Fruit fly (Drosophila melanogaster) whole organism, embryonic: ENCODE data around the gene CG32267.
A peak's percentile ranks its signal among the peaks of the same experiment; 100 is the strongest.

Experiments
- ATbp ChIP-seq: fragments of 200-800 bp; sonication (Bioruptor generic); optimal IDR thresholded peaks from 2 replicates; lab custom pipeline; 2017; ENCODE audit warnings: missing biosample characterization, mild to moderate bottlenecking, missing genetic modification characterization, missing genetic modification reagents
- Abd-B ChIP-seq: fragments of 200-800 bp; sonication (Bioruptor generic); optimal IDR thresholded peaks from 2 replicates; lab custom pipeline; 2018; ENCODE audit warnings: missing biosample characterization, mild to moderate bottlenecking, missing genetic modification characterization, moderate library complexity
- Blimp-1 ChIP-seq: fragments of 200-800 bp; sonication (Bioruptor generic); optimal IDR thresholded peaks from 3 replicates; lab custom pipeline; 2018; ENCODE audit warnings: missing biosample characterization, missing genetic modification characterization, mild to moderate bottlenecking, moderate library complexity, missing genetic modification reagents
- CG10147 ChIP-seq: fragments of 200-800 bp; sonication (Bioruptor generic); optimal IDR thresholded peaks from 2 replicates; lab custom pipeline; 2019; ENCODE audit warnings: missing biosample characterization, mild to moderate bottlenecking, missing genetic modification characterization, moderate library complexity
- CG11696 ChIP-seq: fragments of 200-800 bp; sonication (Bioruptor generic); IDR thresholded peaks from 2 replicates; pipeline ENCODE4 v1.3.6; 2022; ENCODE audit warnings: missing biosample characterization, missing genetic modification characterization
- CG15073 ChIP-seq: fragments of 200-800 bp; sonication (Bioruptor generic); optimal IDR thresholded peaks from 2 replicates; lab custom pipeline; 2016; ENCODE audit warnings: missing biosample characterization, missing genetic modification characterization
- CG15269 ChIP-seq: fragments of 200-800 bp; sonication (Bioruptor generic); optimal IDR thresholded peaks from 2 replicates; lab custom pipeline; 2018; ENCODE audit warnings: missing biosample characterization, mild to moderate bottlenecking, missing genetic modification characterization, moderate library complexity
- CG16813 ChIP-seq: fragments of 200-800 bp; sonication (Bioruptor generic); IDR thresholded peaks from 3 replicates; pipeline ENCODE4 v1.3.6; 2022; ENCODE audit warnings: missing biosample characterization, missing genetic modification characterization; ENCODE audit not compliant: partially characterized antibody
- CG17361 ChIP-seq: fragments of 200-800 bp; sonication (Bioruptor generic); IDR thresholded peaks from 3 replicates; pipeline ENCODE4 v1.3.6; 2022; ENCODE audit warnings: missing biosample characterization, missing genetic modification characterization
- CG18262 ChIP-seq: fragments of 200-800 bp; optimal IDR thresholded peaks from 3 replicates; lab custom pipeline; 2019; ENCODE audit warnings: missing biosample characterization, mild to moderate bottlenecking, missing genetic modification characterization, moderate library complexity
- CG2199 ChIP-seq: fragments of 200-800 bp; sonication (Bioruptor generic); IDR thresholded peaks from 3 replicates; pipeline ENCODE4 v1.3.6; 2022; ENCODE audit warnings: missing biosample characterization, missing genetic modification characterization
- CG2202 ChIP-seq: fragments of 200-800 bp; sonication (Bioruptor generic); optimal IDR thresholded peaks from 2 replicates; lab custom pipeline; 2018; ENCODE audit warnings: missing biosample characterization, mild to moderate bottlenecking, missing genetic modification characterization
- CG31224 ChIP-seq: fragments of 200-800 bp; sonication (Bioruptor generic); IDR thresholded peaks from 2 replicates; pipeline ENCODE4 v1.3.6; 2022; ENCODE audit warnings: missing biosample characterization, missing genetic modification characterization
- CG34376 ChIP-seq: fragments of 200-800 bp; sonication (Bioruptor generic); optimal IDR thresholded peaks from 2 replicates; lab custom pipeline; 2018; ENCODE audit warnings: missing biosample characterization, mild to moderate bottlenecking, missing genetic modification characterization
- CG5245 ChIP-seq: fragments of 200-800 bp; sonication (Bioruptor generic); optimal IDR thresholded peaks from 3 replicates; lab custom pipeline; 2016; ENCODE audit warnings: missing biosample characterization, missing genetic modification characterization
- CG8290 ChIP-seq, 3 experiments: fragments of 200-800 bp; sonication (Bioruptor generic); optimal IDR thresholded peaks; 2 replicates each; lab custom pipeline; 2016 to 2019; ENCODE audit warnings: missing biosample characterization in 3 of 3, missing genetic modification characterization in 3 of 3, mild to moderate bottlenecking in 2 of 3, moderate library complexity in 1 of 3
- CrebB ChIP-seq: fragments of 200-800 bp; sonication (Bioruptor generic); optimal IDR thresholded peaks from 3 replicates; lab custom pipeline; 2018; ENCODE audit warnings: missing biosample characterization, mild to moderate bottlenecking, missing genetic modification characterization
- D ChIP-seq, 2 experiments: fragments of 200-800 bp in 1 of 2; fragments of >200 bp in 1 of 2; sonication (Bioruptor generic) in 1 of 2; optimal IDR thresholded peaks; 2 replicates in 1 of 2; 3 replicates in 1 of 2; lab custom pipeline; 2017; ENCODE audit warnings: mild to moderate bottlenecking in 1 of 2, missing biosample characterization in 1 of 2, missing genetic modification characterization in 1 of 2, missing genetic modification reagents in 1 of 2
- D19A ChIP-seq: fragments of 200-800 bp; optimal IDR thresholded peaks from 3 replicates; lab custom pipeline; 2019; ENCODE audit warnings: missing biosample characterization, mild to moderate bottlenecking, missing genetic modification characterization, moderate library complexity
- Dek ChIP-seq: fragments of 200-800 bp; sonication (Bioruptor generic); optimal IDR thresholded peaks from 3 replicates; lab custom pipeline; 2019; ENCODE audit warnings: missing biosample characterization, mild to moderate bottlenecking, missing genetic modification characterization, moderate library complexity
- Doc2 ChIP-seq: fragments of 200-800 bp; sonication (Bioruptor generic); IDR thresholded peaks from 2 replicates; pipeline ENCODE4 v1.3.6; 2022; ENCODE audit warnings: missing biosample characterization, missing genetic modification characterization
- Dp ChIP-seq: fragments of 200-800 bp; sonication (Bioruptor generic); optimal IDR thresholded peaks from 2 replicates; lab custom pipeline; 2018; ENCODE audit warnings: missing biosample characterization, mild to moderate bottlenecking, missing genetic modification characterization, moderate library complexity
- GATAe ChIP-seq: fragments of 200-800 bp; sonication (Bioruptor generic); conservative IDR thresholded peaks from 2 replicates; pipeline ENCODE4 v1.3.6; 2022; ENCODE audit warnings: missing biosample characterization, missing genetic modification characterization
- Hr39 ChIP-seq: fragments of >200 bp; optimal IDR thresholded peaks from 2 replicates; lab custom pipeline; 2017
- MBD-R2 ChIP-seq: fragments of 200-800 bp; sonication (Bioruptor generic); IDR thresholded peaks from 2 replicates; pipeline ENCODE4 v1.3.6; 2022; ENCODE audit warnings: missing biosample characterization, missing genetic modification characterization
- Med ChIP-seq: fragments of 200-800 bp; sonication (Bioruptor generic); peaks from one replicate; lab custom pipeline; 2016; ENCODE audit warnings: missing biosample characterization, missing genetic modification characterization, mild to moderate bottlenecking, inconsistent platforms, moderate library complexity
- Myb ChIP-seq: fragments of 200-800 bp; sonication (Bioruptor generic); optimal IDR thresholded peaks from 2 replicates; lab custom pipeline; 2016; ENCODE audit warnings: missing biosample characterization, missing genetic modification characterization
- Optix ChIP-seq: fragments of 200-800 bp; sonication (Bioruptor generic); IDR thresholded peaks from 3 replicates; pipeline ENCODE4 v1.3.6; 2022; ENCODE audit warnings: missing biosample characterization, missing genetic modification characterization
- TFAM ChIP-seq: fragments of 200-800 bp; sonication (Bioruptor generic); optimal IDR thresholded peaks from 2 replicates; lab custom pipeline; 2017; ENCODE audit warnings: missing biosample characterization, missing genetic modification characterization, inconsistent platforms
- ara ChIP-seq: fragments of 200-800 bp; sonication (Bioruptor generic); IDR thresholded peaks from 2 replicates; pipeline ENCODE4 v1.3.6; 2022; ENCODE audit warnings: missing biosample characterization, missing genetic modification characterization
- croc ChIP-seq: fragments of 200-800 bp; sonication (Bioruptor generic); conservative IDR thresholded peaks from 3 replicates; pipeline ENCODE4 v1.3.6; 2022; ENCODE audit warnings: missing biosample characterization, missing genetic modification characterization
- dimm ChIP-seq: fragments of 200-800 bp; sonication (Bioruptor generic); IDR thresholded peaks from 2 replicates; pipeline ENCODE4 v1.3.6; 2022; ENCODE audit warnings: missing biosample characterization, missing genetic modification characterization
- emc ChIP-seq: fragments of 200-800 bp; sonication (Bioruptor generic); optimal IDR thresholded peaks from 2 replicates; lab custom pipeline; 2016; ENCODE audit warnings: missing biosample characterization, missing genetic modification characterization
- exex ChIP-seq: fragments of 200-800 bp; sonication (Bioruptor generic); optimal IDR thresholded peaks from 4 replicates; lab custom pipeline; 2018; ENCODE audit warnings: missing biosample characterization, mild to moderate bottlenecking, missing genetic modification characterization, moderate library complexity
- fd3F ChIP-seq: fragments of 200-800 bp; sonication (Bioruptor generic); optimal IDR thresholded peaks from 2 replicates; lab custom pipeline; 2018; ENCODE audit warnings: missing biosample characterization, mild to moderate bottlenecking, missing genetic modification characterization, moderate library complexity
- fru ChIP-seq: fragments of >200 bp; optimal IDR thresholded peaks from 2 replicates; lab custom pipeline; 2017
- gfzf ChIP-seq: fragments of 200-800 bp; sonication (Bioruptor generic); optimal IDR thresholded peaks from 2 replicates; lab custom pipeline; 2016; ENCODE audit warnings: missing biosample characterization, mild to moderate bottlenecking, missing genetic modification characterization, moderate library complexity
- lola ChIP-seq, 3 experiments: fragments of >200 bp in 2 of 3; fragments of 200-800 bp in 1 of 3; sonication (Bioruptor generic) in 1 of 3; optimal IDR thresholded peaks; 2 replicates each; lab custom pipeline; 2017 to 2019; ENCODE audit warnings: missing biosample characterization in 3 of 3, missing genetic modification characterization in 3 of 3, mild to moderate bottlenecking in 1 of 3, moderate library complexity in 1 of 3
- lov ChIP-seq, 2 experiments: fragments of 200-800 bp in 1 of 2; fragments of >200 bp in 1 of 2; sonication (Bioruptor generic) in 1 of 2; IDR thresholded peaks in 1 of 2; optimal IDR thresholded peaks in 1 of 2; 2 replicates in 1 of 2; 3 replicates in 1 of 2; pipeline versions ENCODE4 v1.3.6 to Lab custom; 2017 to 2022; ENCODE audit warnings: missing biosample characterization in 1 of 2, missing genetic modification characterization in 1 of 2
- nerfin-1 ChIP-seq: fragments of 200-800 bp; sonication (Bioruptor generic); optimal IDR thresholded peaks from 3 replicates; lab custom pipeline; 2019; ENCODE audit warnings: missing biosample characterization, mild to moderate bottlenecking, missing genetic modification characterization, moderate library complexity
- nom ChIP-seq: fragments of 200-800 bp; sonication (Bioruptor generic); optimal IDR thresholded peaks from 2 replicates; lab custom pipeline; 2017; ENCODE audit warnings: missing biosample characterization, missing genetic modification characterization, mild to moderate bottlenecking, moderate library complexity, missing genetic modification reagents
- p53 ChIP-seq: fragments of 200-800 bp; sonication (Bioruptor generic); optimal IDR thresholded peaks from 2 replicates; lab custom pipeline; 2016; ENCODE audit warnings: missing biosample characterization, missing genetic modification characterization
- sob ChIP-seq: fragments of 200-800 bp; sonication (Bioruptor generic); IDR thresholded peaks from 2 replicates; pipeline ENCODE4 v1.3.6; 2022; ENCODE audit warnings: missing biosample characterization, missing genetic modification characterization
- stc ChIP-seq: fragments of 200-800 bp; sonication (Bioruptor generic); IDR thresholded peaks from 2 replicates; pipeline ENCODE4 v1.3.6; 2022; ENCODE audit warnings: missing biosample characterization, missing genetic modification characterization
- stwl ChIP-seq: fragments of 200-800 bp; sonication (Bioruptor generic); optimal IDR thresholded peaks from 3 replicates; lab custom pipeline; 2018; ENCODE audit warnings: missing biosample characterization, mild to moderate bottlenecking, missing genetic modification characterization, moderate library complexity
- sug ChIP-seq: fragments of 200-800 bp; optimal IDR thresholded peaks from 2 replicates; lab custom pipeline; 2019; ENCODE audit warnings: missing biosample characterization, mild to moderate bottlenecking, missing genetic modification characterization, moderate library complexity
- usp ChIP-seq: fragments of >200 bp; optimal IDR thresholded peaks from 2 replicates; lab custom pipeline; 2017; ENCODE audit warnings: missing biosample characterization, missing genetic modification characterization
- zfh2 ChIP-seq: fragments of 200-800 bp; sonication (Bioruptor generic); optimal IDR thresholded peaks from 2 replicates; lab custom pipeline; 2016; ENCODE audit warnings: missing biosample characterization, missing genetic modification characterization

Gene CG32267

dm6 chr3L:3461557-3462414, 10.1 kb downstream of the CG32267 start (continued):
- TF ChIP-seq CG15269 (tag; lab: Kevin White, UChicago): no peak
- TF ChIP-seq CG31224 (GFP tag; lab: Robert Waterston, UW): no peak
- TF ChIP-seq croc (GFP tag; lab: Robert Waterston, UW): no peak
- TF ChIP-seq CG16813: no peak
- no peak for TF ChIP-seq ara (GFP tag; lab: Robert Waterston, UW)
- TF ChIP-seq Doc2 (GFP tag; lab: Robert Waterston, UW): no peak
- no peak for TF ChIP-seq usp (GFP tag; lab: Kevin White, UChicago)
- TF ChIP-seq TFAM (GFP tag; lab: Kevin White, UChicago): no peak
- no peak for TF ChIP-seq sob (GFP tag; lab: Robert Waterston, UW)
- peak; percentile 37 for TF ChIP-seq Med (GFP tag; lab: Kevin White, UChicago)
- no peak for TF ChIP-seq lola (GFP tag; optimal IDR thresholded peaks at IDR 0.05; lab: Kevin White, UChicago)
- TF ChIP-seq Blimp-1 (GFP tag; lab: Kevin White, UChicago): no peak
- no peak for TF ChIP-seq D (optimal IDR thresholded peaks at IDR 0.05; lab: Kevin White, UChicago)
- TF ChIP-seq D (GFP tag; optimal IDR thresholded peaks at IDR 0.05; lab: Kevin White, UChicago): no peak
- no peak for TF ChIP-seq nom (GFP tag; lab: Kevin White, UChicago)
- TF ChIP-seq D19A (tag; lab: Kevin White, UChicago): peak; percentile 5
- no peak for TF ChIP-seq MBD-R2 (GFP tag; lab: Robert Waterston, UW)
- TF ChIP-seq emc (GFP tag; lab: Kevin White, UChicago): no peak

dm6 chr3L:3461119-3461518, 10.8 kb downstream of the CG32267 start, which contains the start of the genes CG46463 and armi:
TSS of gene CG46463 (plus strand) at chr3L:3461315.
TSS of gene armi (plus strand) at chr3L:3461317.
- TF ChIP-seq CG18262 (tag; lab: Kevin White, UChicago) (no peak), CG2202 (tag; lab: Kevin White, UChicago) (no peak), exex (tag; lab: Kevin White, UChicago) (no peak), fd3F (no peak), Hr39 (lab: Kevin White, UChicago) (no peak), CG5245 (GFP tag; lab: Kevin White, UChicago) (no peak), CG11696 (no peak), CG15073 (GFP tag; lab: Kevin White, UChicago) (no peak), lov (optimal IDR thresholded peaks at IDR 0.05; lab: Kevin White, UChicago) (no peak), lov (GFP tag; IDR thresholded peaks at IDR 0.05; lab: Robert Waterston, UW) (no peak), Dek (tag; lab: Kevin White, UChicago) (no peak), CG10147 (GFP tag; lab: Kevin White, UChicago) (no peak), sug (tag; lab: Kevin White, UChicago) (no peak), stc (GFP tag; lab: Robert Waterston, UW) (no peak), zfh2 (no peak), CG34376 (GFP tag; lab: Kevin White, UChicago) (no peak), Abd-B (GFP tag; lab: Kevin White, UChicago) (no peak), CG8290 (GFP tag; optimal IDR thresholded peaks at IDR 0.05; lab: Kevin White, UChicago) (no peak), CG8290 (tag; optimal IDR thresholded peaks at IDR 0.05; lab: Kevin White, UChicago) (no peak), gfzf (GFP tag; lab: Kevin White, UChicago) (peak; percentile 69), p53 (no peak), Myb (GFP tag; lab: Kevin White, UChicago) (no peak), ATbp (GFP tag; lab: Kevin White, UChicago) (no peak), CrebB (tag; lab: Kevin White, UChicago) (no peak), CG17361 (no peak), Optix (GFP tag; lab: Robert Waterston, UW) (no peak), dimm (GFP tag; lab: Robert Waterston, UW) (no peak), Dp (GFP tag; lab: Kevin White, UChicago) (peak; percentile 55), stwl (tag; lab: Kevin White, UChicago) (peak; percentile 37), fru (lab: Kevin White, UChicago) (no peak), GATAe (GFP tag; lab: Robert Waterston, UW) (no peak), nerfin-1 (no peak), CG2199 (no peak)
